Fruit fly (Drosophila melanogaster) whole organism, prepupa: ENCODE results near the gene swm.
A peak's percentile ranks its signal among the peaks of the same experiment; 100 is the strongest.

ENCODE experiments used
- Blimp-1 ChIP-seq: fragments of 200-800 bp; sonication (Bioruptor generic); optimal IDR thresholded peaks from 3 replicates; lab custom pipeline; 2017; ENCODE audit warnings: missing biosample characterization, missing genetic modification characterization, mild to moderate bottlenecking, moderate library complexity, missing genetic modification reagents
- CG10631 ChIP-seq: fragments of 200-800 bp; sonication (Bioruptor generic); optimal IDR thresholded peaks from 2 replicates; lab custom pipeline; 2016; ENCODE audit warnings: missing biosample characterization, missing genetic modification characterization
- CG10669 ChIP-seq: fragments of 200-800 bp; sonication (Bioruptor generic); optimal IDR thresholded peaks from 3 replicates; lab custom pipeline; 2018; ENCODE audit warnings: missing biosample characterization, mild to moderate bottlenecking, missing genetic modification characterization, moderate library complexity
- CG11294 ChIP-seq: fragments of 200-800 bp; sonication (Bioruptor generic); IDR thresholded peaks from 2 replicates; pipeline ENCODE4 v1.3.6; 2022; ENCODE audit warnings: missing biosample characterization, missing genetic modification characterization
- CG11762 ChIP-seq: fragments of 200-800 bp; sonication (Bioruptor generic); optimal IDR thresholded peaks from 3 replicates; lab custom pipeline; 2016; ENCODE audit warnings: missing biosample characterization, missing genetic modification characterization; ENCODE audit not compliant: insufficient read depth
- CG11902 ChIP-seq: fragments of 200-800 bp; sonication (Bioruptor generic); optimal IDR thresholded peaks from 3 replicates; lab custom pipeline; 2016; ENCODE audit warnings: missing biosample characterization, missing genetic modification characterization
- CG15336 ChIP-seq: fragments of 200-800 bp; sonication (Bioruptor generic); IDR thresholded peaks from 2 replicates; pipeline ENCODE4 v1.3.6; 2022; ENCODE audit warnings: missing biosample characterization, missing genetic modification characterization
- CG1621 ChIP-seq: fragments of 200-800 bp; sonication (Bioruptor generic); optimal IDR thresholded peaks from 3 replicates; lab custom pipeline; 2018; ENCODE audit warnings: missing biosample characterization, mild to moderate bottlenecking, missing genetic modification characterization
- CG16779 ChIP-seq: fragments of 200-800 bp; sonication (Bioruptor generic); optimal IDR thresholded peaks from 3 replicates; lab custom pipeline; 2017; ENCODE audit warnings: missing biosample characterization, mild to moderate bottlenecking, missing genetic modification characterization
- CG3032 ChIP-seq: fragments of 200-800 bp; optimal IDR thresholded peaks from 2 replicates; lab custom pipeline; 2019; ENCODE audit warnings: missing biosample characterization, mild to moderate bottlenecking, missing genetic modification characterization, moderate library complexity
- CG31627 ChIP-seq: fragments of 200-800 bp; sonication (Bioruptor generic); optimal IDR thresholded peaks from 3 replicates; lab custom pipeline; 2016; ENCODE audit warnings: missing biosample characterization, missing genetic modification characterization
- CG32006 ChIP-seq: fragments of 200-800 bp; sonication (Bioruptor generic); optimal IDR thresholded peaks from 3 replicates; lab custom pipeline; 2017; ENCODE audit warnings: missing biosample characterization, mild to moderate bottlenecking, missing genetic modification characterization
- CG34406 ChIP-seq: fragments of 200-800 bp; sonication (Bioruptor generic); optimal IDR thresholded peaks from 3 replicates; lab custom pipeline; 2016; ENCODE audit warnings: missing biosample characterization, missing genetic modification characterization
- CG3919 ChIP-seq: fragments of 200-800 bp; sonication (Bioruptor generic); optimal IDR thresholded peaks from 3 replicates; lab custom pipeline; 2016; ENCODE audit warnings: missing biosample characterization, missing genetic modification characterization
- CG4318 ChIP-seq: fragments of 200-800 bp; sonication (Bioruptor generic); optimal IDR thresholded peaks from 3 replicates; lab custom pipeline; 2017; ENCODE audit warnings: missing biosample characterization, mild to moderate bottlenecking, missing genetic modification characterization
- CG6163 ChIP-seq: fragments of 200-800 bp; sonication (Bioruptor generic); IDR thresholded peaks from 3 replicates; pipeline ENCODE4 v1.3.6; 2022; ENCODE audit warnings: missing biosample characterization, missing genetic modification characterization
- CG6276 ChIP-seq: fragments of 200-800 bp; sonication (Bioruptor generic); optimal IDR thresholded peaks from 2 replicates; lab custom pipeline; 2017; ENCODE audit warnings: missing biosample characterization, mild to moderate bottlenecking, missing genetic modification characterization
- CG6792 ChIP-seq: fragments of 200-800 bp; sonication (Bioruptor generic); optimal IDR thresholded peaks from 3 replicates; lab custom pipeline; 2016; ENCODE audit warnings: missing biosample characterization, missing genetic modification characterization
- CG6808 ChIP-seq: fragments of 200-800 bp; sonication (Bioruptor generic); optimal IDR thresholded peaks from 3 replicates; lab custom pipeline; 2017; ENCODE audit warnings: missing biosample characterization, missing genetic modification characterization, mild to moderate bottlenecking, moderate library complexity, missing genetic modification reagents
- CG6854 ChIP-seq: fragments of 200-800 bp; sonication (Bioruptor generic); optimal IDR thresholded peaks from 2 replicates; lab custom pipeline; 2017; ENCODE audit warnings: missing biosample characterization, mild to moderate bottlenecking, missing genetic modification characterization
- CG8319 ChIP-seq: fragments of 200-800 bp; sonication (Bioruptor generic); optimal IDR thresholded peaks from 3 replicates; lab custom pipeline; 2016; ENCODE audit warnings: missing biosample characterization, missing genetic modification characterization
- CG8632 ChIP-seq: fragments of 200-800 bp; sonication (Bioruptor generic); optimal IDR thresholded peaks from 3 replicates; lab custom pipeline; 2016; ENCODE audit warnings: missing biosample characterization, missing genetic modification characterization
- CG9139 ChIP-seq: fragments of 200-800 bp; sonication (Bioruptor generic); optimal IDR thresholded peaks from 3 replicates; lab custom pipeline; 2017; ENCODE audit warnings: missing biosample characterization, mild to moderate bottlenecking, missing genetic modification characterization
- Eip75B ChIP-seq: fragments of 200-800 bp; sonication (Bioruptor generic); optimal IDR thresholded peaks from 3 replicates; lab custom pipeline; 2016; ENCODE audit warnings: missing biosample characterization, missing genetic modification characterization
- Eip93F ChIP-seq: fragments of 200-800 bp; sonication (Bioruptor generic); optimal IDR thresholded peaks from 2 replicates; lab custom pipeline; 2016; ENCODE audit warnings: missing biosample characterization, mild to moderate bottlenecking, missing genetic modification characterization
- Ets21C ChIP-seq: fragments of 200-800 bp; sonication (Bioruptor generic); optimal IDR thresholded peaks from 3 replicates; lab custom pipeline; 2016; ENCODE audit warnings: missing biosample characterization, missing genetic modification characterization
- Ets96B ChIP-seq: fragments of 200-800 bp; optimal IDR thresholded peaks from 2 replicates; lab custom pipeline; 2019; ENCODE audit warnings: missing biosample characterization, mild to moderate bottlenecking, missing genetic modification characterization, moderate library complexity
- Gug ChIP-seq: fragments of 200-800 bp; sonication (Bioruptor generic); IDR thresholded peaks from 2 replicates; pipeline ENCODE4 v1.3.6; 2022; ENCODE audit warnings: missing biosample characterization, missing genetic modification characterization
- Hr39 ChIP-seq: fragments of 200-800 bp; sonication (Bioruptor generic); optimal IDR thresholded peaks from 2 replicates; lab custom pipeline; 2016; ENCODE audit warnings: missing biosample characterization, missing genetic modification characterization
- Hr4 ChIP-seq: fragments of 200-800 bp; sonication (Bioruptor generic); optimal IDR thresholded peaks from 3 replicates; lab custom pipeline; 2016; ENCODE audit warnings: missing biosample characterization, missing genetic modification characterization
- Lpt ChIP-seq: fragments of 200-800 bp; sonication (Bioruptor generic); optimal IDR thresholded peaks from 3 replicates; lab custom pipeline; 2016; ENCODE audit warnings: missing biosample characterization, missing genetic modification characterization
- Met ChIP-seq: fragments of 200-800 bp; sonication (Bioruptor generic); optimal IDR thresholded peaks from 3 replicates; lab custom pipeline; 2016; ENCODE audit warnings: missing biosample characterization, missing genetic modification characterization
- OdsH ChIP-seq: fragments of 200-800 bp; sonication (Bioruptor generic); optimal IDR thresholded peaks from 3 replicates; lab custom pipeline; 2016; ENCODE audit warnings: missing biosample characterization, missing genetic modification characterization
- Smox ChIP-seq: fragments of 200-800 bp; sonication (Bioruptor generic); optimal IDR thresholded peaks from 3 replicates; lab custom pipeline; 2016; ENCODE audit warnings: missing biosample characterization, missing genetic modification characterization
- Sox102F ChIP-seq: fragments of 200-800 bp; sonication (Bioruptor generic); optimal IDR thresholded peaks from 2 replicates; lab custom pipeline; 2016; ENCODE audit warnings: missing biosample characterization, mild to moderate bottlenecking, missing genetic modification characterization
- Sox15 ChIP-seq: fragments of 200-800 bp; sonication (Bioruptor generic); optimal IDR thresholded peaks from 3 replicates; lab custom pipeline; 2016; ENCODE audit warnings: missing biosample characterization, missing genetic modification characterization
- achi ChIP-seq: fragments of 200-800 bp; sonication (Bioruptor generic); optimal IDR thresholded peaks from 3 replicates; lab custom pipeline; 2016; ENCODE audit warnings: missing biosample characterization, missing genetic modification characterization
- acj6 ChIP-seq: fragments of 200-800 bp; sonication (Bioruptor generic); optimal IDR thresholded peaks from 3 replicates; lab custom pipeline; 2016; ENCODE audit warnings: missing biosample characterization, missing genetic modification characterization
- dac ChIP-seq: fragments of 200-800 bp; sonication (Bioruptor generic); optimal IDR thresholded peaks from 2 replicates; lab custom pipeline; 2017; ENCODE audit warnings: missing biosample characterization, mild to moderate bottlenecking, missing genetic modification characterization
- eg ChIP-seq: fragments of 200-800 bp; sonication (Bioruptor generic); IDR thresholded peaks from 3 replicates; pipeline ENCODE4 v1.3.6; 2022; ENCODE audit warnings: missing biosample characterization, missing genetic modification characterization
- esn ChIP-seq: fragments of 200-800 bp; sonication (Bioruptor generic); optimal IDR thresholded peaks from 2 replicates; lab custom pipeline; 2016; ENCODE audit warnings: missing biosample characterization, mild to moderate bottlenecking, missing genetic modification characterization, moderate library complexity
- fd59A ChIP-seq: fragments of 200-800 bp; sonication (Bioruptor generic); optimal IDR thresholded peaks from 2 replicates; lab custom pipeline; 2017; ENCODE audit warnings: missing biosample characterization, mild to moderate bottlenecking, missing genetic modification characterization, missing genetic modification reagents
- fd85E ChIP-seq: fragments of 200-800 bp; sonication (Bioruptor generic); optimal IDR thresholded peaks from 3 replicates; lab custom pipeline; 2016; ENCODE audit warnings: missing biosample characterization, missing genetic modification characterization
- fkh ChIP-seq: fragments of 200-800 bp; sonication (Bioruptor generic); optimal IDR thresholded peaks from 3 replicates; lab custom pipeline; 2017; ENCODE audit warnings: missing biosample characterization, mild to moderate bottlenecking, missing genetic modification characterization, moderate library complexity
- lz ChIP-seq: fragments of 200-800 bp; sonication (Bioruptor generic); optimal IDR thresholded peaks from 3 replicates; lab custom pipeline; 2016; ENCODE audit warnings: missing biosample characterization, missing genetic modification characterization
- net ChIP-seq: fragments of 200-800 bp; sonication (Bioruptor generic); optimal IDR thresholded peaks from 3 replicates; lab custom pipeline; 2016; ENCODE audit warnings: missing biosample characterization, missing genetic modification characterization
- pdm3 ChIP-seq: fragments of 200-800 bp; sonication (Bioruptor generic); optimal IDR thresholded peaks from 3 replicates; lab custom pipeline; 2016; ENCODE audit warnings: missing biosample characterization, missing genetic modification characterization
- salr ChIP-seq, 2 experiments: fragments of 200-800 bp; sonication (Bioruptor generic); optimal IDR thresholded peaks; 3 replicates each; lab custom pipeline; 2016 to 2018; ENCODE audit warnings: missing biosample characterization in 2 of 2, missing genetic modification characterization in 2 of 2, mild to moderate bottlenecking in 1 of 2
- spab ChIP-seq: fragments of 200-800 bp; sonication (Bioruptor generic); optimal IDR thresholded peaks from 2 replicates; lab custom pipeline; 2017; ENCODE audit warnings: missing biosample characterization, mild to moderate bottlenecking, missing genetic modification characterization, missing genetic modification reagents
- ss ChIP-seq, 2 experiments: fragments of 200-800 bp; sonication (Bioruptor generic); optimal IDR thresholded peaks; 2 replicates in 1 of 2; 3 replicates in 1 of 2; lab custom pipeline; 2017 to 2018; ENCODE audit warnings: mild to moderate bottlenecking in 2 of 2, missing biosample characterization in 2 of 2, missing genetic modification characterization in 2 of 2, moderate library complexity in 1 of 2
- svp ChIP-seq: fragments of 200-800 bp; sonication (Bioruptor generic); peaks from one replicate; lab custom pipeline; 2016; ENCODE audit warnings: missing biosample characterization, missing genetic modification characterization
- vri ChIP-seq: fragments of 200-800 bp; sonication (Bioruptor generic); optimal IDR thresholded peaks from 3 replicates; lab custom pipeline; 2016; ENCODE audit warnings: missing biosample characterization, mild to moderate bottlenecking, missing genetic modification characterization

swm gene

dm6 chr2L:19489997-19490461 is 3.0 kb upstream of the swm start, which contains the start of the genes CG10194 and CG18094:
CG10194 (minus strand) TSS chr2L:19490104.
CG18094 (plus strand) TSS chr2L:19490262.
- TF ChIP-seq salr (GFP tag; optimal IDR thresholded peaks at IDR 0.05; lab: Kevin White, UChicago) (no peak), CG6808 (GFP tag; lab: Kevin White, UChicago) (no peak), eg (GFP tag; lab: Robert Waterston, UW) (peak; percentile 63; the same call in 2 of the 3 replicates), pdm3 (GFP tag; lab: Kevin White, UChicago) (no peak), CG10631 (GFP tag; lab: Kevin White, UChicago) (no peak), OdsH (no peak), CG11762 (no peak), CG11294 (GFP tag; lab: Robert Waterston, UW) (peak; percentile 25; the same call in 1 of the 2 replicates), CG6854 (GFP tag; lab: Kevin White, UChicago) (peak; percentile 9), CG32006 (no peak), CG1621 (tag; lab: Kevin White, UChicago) (no peak), Met (no peak), Ets96B (tag; lab: Kevin White, UChicago) (no peak), Blimp-1 (GFP tag; lab: Kevin White, UChicago) (no peak), CG3919 (GFP tag; lab: Kevin White, UChicago) (no peak), CG4318 (GFP tag; lab: Kevin White, UChicago) (no peak), Smox (GFP tag; lab: Kevin White, UChicago) (no peak), CG3032 (tag; lab: Kevin White, UChicago) (no peak), Sox102F (GFP tag; lab: Kevin White, UChicago) (no peak), Eip93F (GFP tag; lab: Kevin White, UChicago) (peak; percentile 1), CG6163 (GFP tag; lab: Robert Waterston, UW) (0 out of 3 replicates have a peak, but pooled peaks have one; percentile 10), dac (GFP tag; lab: Kevin White, UChicago) (no peak), fd85E (GFP tag; lab: Kevin White, UChicago) (no peak), net (GFP tag; lab: Kevin White, UChicago) (no peak), CG10669 (GFP tag; lab: Kevin White, UChicago) (no peak), CG8632 (peak; percentile 59), ss (GFP tag; optimal IDR thresholded peaks at IDR 0.05; lab: Kevin White, UChicago) (no peak), Ets21C (GFP tag; lab: Kevin White, UChicago) (no peak), fd59A (GFP tag; lab: Kevin White, UChicago) (no peak), Hr4 (GFP tag; lab: Kevin White, UChicago) (peak; percentile 71), CG31627 (peak; percentile 49), CG6792 (GFP tag; lab: Kevin White, UChicago) (peak; percentile 62), Gug (no peak), Eip75B (GFP tag; lab: Kevin White, UChicago) (no peak), CG9139 (no peak), lz (GFP tag; lab: Kevin White, UChicago) (peak; percentile 53), CG11902 (GFP tag; lab: Kevin White, UChicago) (peak; percentile 8), spab (no peak), CG16779 (tag; lab: Kevin White, UChicago) (no peak), acj6 (GFP tag; lab: Kevin White, UChicago) (no peak), achi (GFP tag; lab: Kevin White, UChicago) (no peak), svp (GFP tag; lab: Kevin White, UChicago) (peak; percentile 86), fkh (no peak), Hr39 (GFP tag; lab: Kevin White, UChicago) (no peak), Lpt (GFP tag; lab: Kevin White, UChicago) (no peak), vri (GFP tag; lab: Kevin White, UChicago) (no peak), CG34406 (peak; percentile 57), esn (GFP tag; lab: Kevin White, UChicago) (peak; percentile 78), CG6276 (GFP tag; lab: Kevin White, UChicago) (no peak), CG15336 (GFP tag; lab: Robert Waterston, UW) (peak; percentile 48; the same call in 1 of the 2 replicates), CG8319 (peak; percentile 7), Sox15 (GFP tag; lab: Kevin White, UChicago) (peak; percentile 11)
